Fruit fly (Drosophila melanogaster) whole organism, embryonic: ENCODE results near the gene anox.
A peak's percentile ranks its signal among the peaks of the same experiment; 100 is the strongest.

Experiments used
- CG10565 ChIP-seq: fragments of 200-800 bp; sonication (Bioruptor generic); optimal IDR thresholded peaks from 3 replicates; lab custom pipeline; 2016; ENCODE audit warnings: missing biosample characterization, mild to moderate bottlenecking, missing genetic modification characterization
- CG10959 ChIP-seq: fragments of 200-800 bp; sonication (Bioruptor generic); IDR thresholded peaks from 2 replicates; pipeline ENCODE4 v1.3.6; 2022; ENCODE audit warnings: missing biosample characterization, missing genetic modification characterization
- CG11085 ChIP-seq: fragments of 200-800 bp; sonication (Bioruptor generic); IDR thresholded peaks from 2 replicates; pipeline ENCODE4 v1.3.6; 2022; ENCODE audit warnings: missing biosample characterization, missing genetic modification characterization
- CG11504 ChIP-seq: fragments of 200-800 bp; sonication (Bioruptor generic); optimal IDR thresholded peaks from 3 replicates; lab custom pipeline; 2019; ENCODE audit warnings: missing biosample characterization, mild to moderate bottlenecking, missing genetic modification characterization, moderate library complexity
- CG12071 ChIP-seq: fragments of 200-800 bp; sonication (Bioruptor generic); optimal IDR thresholded peaks from 3 replicates; lab custom pipeline; 2018; ENCODE audit warnings: missing biosample characterization, mild to moderate bottlenecking, missing genetic modification characterization
- CG13775 ChIP-seq: fragments of 200-800 bp; sonication (Bioruptor generic); optimal IDR thresholded peaks from 3 replicates; lab custom pipeline; 2017; ENCODE audit warnings: missing biosample characterization, mild to moderate bottlenecking, missing genetic modification characterization
- CG14014 ChIP-seq: fragments of 200-800 bp; sonication (Bioruptor generic); IDR thresholded peaks from 2 replicates; pipeline ENCODE4 v1.3.6; 2022; ENCODE audit warnings: missing biosample characterization, missing genetic modification characterization
- CG14710 ChIP-seq: fragments of 200-800 bp; sonication (Bioruptor generic); optimal IDR thresholded peaks from 3 replicates; lab custom pipeline; 2019; ENCODE audit warnings: missing biosample characterization, mild to moderate bottlenecking, missing genetic modification characterization, moderate library complexity
- CG14860 ChIP-seq: fragments of 200-800 bp; sonication (Bioruptor generic); IDR thresholded peaks from 3 replicates; pipeline ENCODE4 v1.3.6; 2022; ENCODE audit warnings: missing biosample characterization, missing genetic modification characterization; ENCODE audit not compliant: partially characterized antibody
- CG14965 ChIP-seq: fragments of 200-800 bp; sonication (Bioruptor generic); optimal IDR thresholded peaks from 2 replicates; lab custom pipeline; 2016; ENCODE audit warnings: missing biosample characterization, missing genetic modification characterization, borderline replicate concordance
- CG1529 ChIP-seq: fragments of 200-800 bp; sonication (Bioruptor generic); optimal IDR thresholded peaks from 3 replicates; lab custom pipeline; 2018; ENCODE audit warnings: missing biosample characterization, missing genetic modification characterization
- CG1602 ChIP-seq: fragments of 200-800 bp; sonication (Bioruptor generic); optimal IDR thresholded peaks from 3 replicates; lab custom pipeline; 2016; ENCODE audit warnings: missing biosample characterization, missing genetic modification characterization
- CG16779 ChIP-seq: fragments of 200-800 bp; sonication (Bioruptor generic); IDR thresholded peaks from 2 replicates; pipeline ENCODE4 v1.3.6; 2022; ENCODE audit warnings: missing biosample characterization, missing genetic modification characterization
- CG17328 ChIP-seq: fragments of 200-800 bp; sonication (Bioruptor generic); IDR thresholded peaks from 2 replicates; pipeline ENCODE4 v1.3.6; 2022; ENCODE audit warnings: missing biosample characterization, missing genetic modification characterization
- CG17829 ChIP-seq: fragments of 200-800 bp; optimal IDR thresholded peaks from 2 replicates; lab custom pipeline; 2019; ENCODE audit warnings: missing biosample characterization, mild to moderate bottlenecking, missing genetic modification characterization, moderate library complexity
- CG2875 ChIP-seq: fragments of 200-800 bp; sonication (Bioruptor generic); optimal IDR thresholded peaks from 2 replicates; lab custom pipeline; 2017; ENCODE audit warnings: missing biosample characterization, mild to moderate bottlenecking, missing genetic modification characterization, missing genetic modification reagents
- CG33557 ChIP-seq: fragments of 200-800 bp; sonication (Bioruptor generic); optimal IDR thresholded peaks from 2 replicates; lab custom pipeline; 2019; ENCODE audit warnings: missing biosample characterization, mild to moderate bottlenecking, missing genetic modification characterization, moderate library complexity
- CG34376 ChIP-seq: fragments of 200-800 bp; sonication (Bioruptor generic); optimal IDR thresholded peaks from 2 replicates; lab custom pipeline; 2018; ENCODE audit warnings: missing biosample characterization, mild to moderate bottlenecking, missing genetic modification characterization
- CG3847 ChIP-seq: fragments of 200-800 bp; sonication (Bioruptor generic); IDR thresholded peaks from 2 replicates; pipeline ENCODE4 v1.3.6; 2022; ENCODE audit warnings: missing biosample characterization, missing genetic modification characterization
- CG4328 ChIP-seq: fragments of 200-800 bp; sonication (Bioruptor generic); optimal IDR thresholded peaks from 3 replicates; lab custom pipeline; 2017; ENCODE audit warnings: missing biosample characterization, missing genetic modification reagents, missing genetic modification characterization
- CG6254 ChIP-seq: fragments of 200-800 bp; sonication (Bioruptor generic); optimal IDR thresholded peaks from 3 replicates; lab custom pipeline; 2017; ENCODE audit warnings: mild to moderate bottlenecking, missing biosample characterization, missing genetic modification reagents, missing genetic modification characterization
- CG6683 ChIP-seq: fragments of 200-800 bp; sonication (Bioruptor generic); optimal IDR thresholded peaks from 2 replicates; lab custom pipeline; 2017; ENCODE audit warnings: missing biosample characterization, mild to moderate bottlenecking, missing genetic modification characterization, missing genetic modification reagents
- CG7987 ChIP-seq: fragments of 200-800 bp; sonication (Bioruptor generic); optimal IDR thresholded peaks from 2 replicates; lab custom pipeline; 2018; ENCODE audit warnings: missing biosample characterization, mild to moderate bottlenecking, missing genetic modification characterization, moderate library complexity
- CG8478 ChIP-seq: fragments of >200 bp; optimal IDR thresholded peaks from 2 replicates; lab custom pipeline; 2018
- CHES-1-like ChIP-seq: fragments of 200-800 bp; sonication (Bioruptor generic); optimal IDR thresholded peaks from 2 replicates; lab custom pipeline; 2016; ENCODE audit warnings: missing biosample characterization, missing genetic modification characterization
- CoRest ChIP-seq: fragments of 200-800 bp; sonication (Bioruptor generic); optimal IDR thresholded peaks from 3 replicates; lab custom pipeline; 2018; ENCODE audit warnings: missing biosample characterization, mild to moderate bottlenecking, missing genetic modification characterization, moderate library complexity
- ERR ChIP-seq: fragments of 200-800 bp; sonication (Bioruptor generic); optimal IDR thresholded peaks from 2 replicates; lab custom pipeline; 2016; ENCODE audit warnings: missing biosample characterization, missing genetic modification characterization
- Elba2 ChIP-seq: fragments of 200-800 bp; sonication (Bioruptor generic); optimal IDR thresholded peaks from 3 replicates; lab custom pipeline; 2016; ENCODE audit warnings: missing biosample characterization, missing genetic modification characterization
- Gsc ChIP-seq: fragments of 200-800 bp; sonication (Bioruptor generic); IDR thresholded peaks from 2 replicates; pipeline ENCODE4 v1.3.6; 2022; ENCODE audit warnings: missing biosample characterization, missing genetic modification characterization
- HLH54F ChIP-seq: fragments of 200-800 bp; sonication (Bioruptor generic); optimal IDR thresholded peaks from 3 replicates; lab custom pipeline; 2016; ENCODE audit warnings: missing biosample characterization, missing genetic modification characterization
- Hsf ChIP-seq: fragments of 200-800 bp; sonication (Bioruptor generic); optimal IDR thresholded peaks from 3 replicates; lab custom pipeline; 2016; ENCODE audit warnings: missing biosample characterization, missing genetic modification characterization
- MBD-R2 ChIP-seq: fragments of 200-800 bp; sonication (Bioruptor generic); IDR thresholded peaks from 2 replicates; pipeline ENCODE4 v1.3.6; 2022; ENCODE audit warnings: missing biosample characterization, missing genetic modification characterization
- Poxn ChIP-seq: fragments of 200-800 bp; sonication (Bioruptor generic); IDR thresholded peaks from 2 replicates; pipeline ENCODE4 v1.3.6; 2022; ENCODE audit warnings: missing biosample characterization, missing genetic modification characterization
- Ptx1 ChIP-seq: fragments of 200-800 bp; sonication (Bioruptor generic); IDR thresholded peaks from 2 replicates; pipeline ENCODE4 v1.3.6; 2022; ENCODE audit warnings: missing biosample characterization, missing genetic modification characterization
- aop ChIP-seq: fragments of 200-800 bp; sonication (Bioruptor generic); IDR thresholded peaks from 2 replicates; pipeline ENCODE4 v1.3.6; 2022; ENCODE audit warnings: missing biosample characterization, missing genetic modification characterization
- az2 ChIP-seq: fragments of 200-800 bp; sonication (Bioruptor generic); optimal IDR thresholded peaks from 3 replicates; lab custom pipeline; 2016; ENCODE audit warnings: missing biosample characterization, missing genetic modification characterization
- bowl ChIP-seq: fragments of 200-800 bp; sonication (Bioruptor generic); IDR thresholded peaks from 2 replicates; pipeline ENCODE4 v1.3.6; 2022; ENCODE audit warnings: missing biosample characterization, missing genetic modification characterization
- disco-r ChIP-seq: fragments of 200-800 bp; sonication (Bioruptor generic); optimal IDR thresholded peaks from 2 replicates; lab custom pipeline; 2016; ENCODE audit warnings: missing biosample characterization, missing genetic modification characterization
- eyg ChIP-seq: fragments of 200-800 bp; sonication (Bioruptor generic); optimal IDR thresholded peaks from 3 replicates; lab custom pipeline; 2016; ENCODE audit warnings: missing biosample characterization, missing genetic modification characterization
- ftz-f1 ChIP-seq: fragments of 200-800 bp; sonication (Bioruptor generic); optimal IDR thresholded peaks from 2 replicates; lab custom pipeline; 2016; ENCODE audit warnings: missing biosample characterization, missing genetic modification characterization
- hth ChIP-seq: fragments of >200 bp; optimal IDR thresholded peaks from 2 replicates; lab custom pipeline; 2017; ENCODE audit warnings: inconsistent platforms
- lab ChIP-seq: fragments of 200-800 bp; sonication (Bioruptor generic); optimal IDR thresholded peaks from 3 replicates; lab custom pipeline; 2017; ENCODE audit warnings: missing biosample characterization, missing genetic modification characterization, mild to moderate bottlenecking, moderate library complexity, missing genetic modification reagents
- lbe ChIP-seq: fragments of 200-800 bp; sonication (Bioruptor generic); optimal IDR thresholded peaks from 2 replicates; lab custom pipeline; 2016; ENCODE audit warnings: missing biosample characterization, mild to moderate bottlenecking, missing genetic modification characterization
- nerfin-1 ChIP-seq: fragments of 200-800 bp; sonication (Bioruptor generic); optimal IDR thresholded peaks from 3 replicates; lab custom pipeline; 2019; ENCODE audit warnings: missing biosample characterization, mild to moderate bottlenecking, missing genetic modification characterization, moderate library complexity
- otp ChIP-seq: fragments of 200-800 bp; sonication (Bioruptor generic); IDR thresholded peaks from 3 replicates; pipeline ENCODE4, ENCODE4 v1.3.6; 2022; ENCODE audit warnings: missing biosample characterization, missing genetic modification characterization
- pros ChIP-seq: fragments of 200-800 bp; sonication (Bioruptor generic); optimal IDR thresholded peaks from 3 replicates; lab custom pipeline; 2019; ENCODE audit warnings: missing biosample characterization, mild to moderate bottlenecking, missing genetic modification characterization, moderate library complexity
- sisA ChIP-seq: fragments of 200-800 bp; sonication (Bioruptor generic); IDR thresholded peaks from 2 replicates; pipeline ENCODE4 v1.3.6; 2022; ENCODE audit warnings: missing biosample characterization, missing genetic modification characterization
- slp2 ChIP-seq: fragments of 200-800 bp; sonication (Bioruptor generic); optimal IDR thresholded peaks from 2 replicates; lab custom pipeline; 2016; ENCODE audit warnings: missing biosample characterization, missing genetic modification characterization
- sqz ChIP-seq: fragments of 200-800 bp; sonication (Bioruptor generic); optimal IDR thresholded peaks from 3 replicates; lab custom pipeline; 2018; ENCODE audit warnings: missing biosample characterization, mild to moderate bottlenecking, missing genetic modification characterization
- trem ChIP-seq: fragments of 200-800 bp; optimal IDR thresholded peaks from 3 replicates; lab custom pipeline; 2019; ENCODE audit warnings: missing biosample characterization, mild to moderate bottlenecking, missing genetic modification characterization, moderate library complexity
- tup ChIP-seq: fragments of 200-800 bp; sonication (Bioruptor generic); optimal IDR thresholded peaks from 2 replicates; lab custom pipeline; 2016; ENCODE audit warnings: missing biosample characterization, mild to moderate bottlenecking, missing genetic modification characterization, moderate library complexity

The anox gene

DNA sequence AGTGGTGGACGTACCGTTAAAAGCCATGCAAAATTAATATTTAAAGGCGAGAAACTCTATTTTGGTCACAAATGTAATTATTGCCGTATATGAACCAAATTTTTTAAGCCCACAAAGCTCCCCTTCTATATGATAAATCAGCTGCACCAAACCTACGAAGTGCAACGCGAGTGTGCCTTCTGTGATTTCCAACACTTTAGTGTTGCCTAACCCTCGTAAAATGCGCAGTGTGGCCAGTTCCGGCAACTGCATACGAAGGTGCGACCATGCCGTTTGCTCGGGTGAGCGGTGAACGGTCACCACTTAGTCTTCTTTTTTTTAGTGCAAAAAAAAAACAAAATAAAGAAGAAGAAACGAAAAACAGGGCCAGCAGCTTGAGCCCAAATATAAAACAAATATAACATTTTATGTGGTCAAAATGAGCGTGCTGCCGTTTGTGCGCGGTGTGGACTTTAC, 20.4 kb upstream of the anox start, which contains the start of the genes tty and fliI (continued):
- TF ChIP-seq sqz (GFP tag; lab: Kevin White, UChicago) (no peak), sisA (GFP tag; lab: Robert Waterston, UW) (peak; percentile 92), CG4328 (GFP tag; lab: Kevin White, UChicago) (no peak), CG6683 (peak; percentile 30), bowl (GFP tag; lab: Robert Waterston, UW) (peak; percentile 72), CG17328 (GFP tag; lab: Robert Waterston, UW) (peak; percentile 88), otp (GFP tag; lab: Robert Waterston, UW) (peak; percentile 84), CG33557 (no peak), MBD-R2 (GFP tag; lab: Robert Waterston, UW) (peak; percentile 89), CG1529 (GFP tag; lab: Kevin White, UChicago) (peak; percentile 58), ERR (GFP tag; lab: Kevin White, UChicago) (peak; percentile 81), az2 (GFP tag; lab: Kevin White, UChicago) (peak; percentile 80), Poxn (GFP tag; lab: Robert Waterston, UW) (0 out of 2 replicates have a peak, but pooled peaks have one; percentile 42), CHES-1-like (peak; percentile 85), CG8478 (no peak), CG14014 (peak; percentile 83), ftz-f1 (GFP tag; lab: Kevin White, UChicago) (peak; percentile 68), CG3847 (GFP tag; lab: Robert Waterston, UW) (peak; percentile 92), Gsc (GFP tag; lab: Robert Waterston, UW) (peak; percentile 80), CG17829 (tag; lab: Kevin White, UChicago) (peak; percentile 66), CG10565 (GFP tag; lab: Kevin White, UChicago) (peak; percentile 8), CG14965 (GFP tag; lab: Kevin White, UChicago) (no peak), CG16779 (peak; percentile 53; the same call in 1 of the 2 replicates), lbe (GFP tag; lab: Kevin White, UChicago) (peak; percentile 67), CG6254 (GFP tag; lab: Kevin White, UChicago) (peak; percentile 36), CG14860 (no peak), CG34376 (GFP tag; lab: Kevin White, UChicago) (peak; percentile 58), pros (no peak), CG2875 (GFP tag; lab: Kevin White, UChicago) (peak; percentile 43), lab (no peak), nerfin-1 (peak; percentile 24), CG10959 (GFP tag; lab: Robert Waterston, UW) (peak; percentile 77), eyg (GFP tag; lab: Kevin White, UChicago) (peak; percentile 66), CG11504 (tag; lab: Kevin White, UChicago) (no peak), slp2 (peak; percentile 80), tup (GFP tag; lab: Kevin White, UChicago) (peak; percentile 30), hth (lab: Kevin White, UChicago) (no peak), CG14710 (tag; lab: Kevin White, UChicago) (peak; percentile 77), Hsf (GFP tag; lab: Kevin White, UChicago) (peak; percentile 89), trem (peak; percentile 60), CG7987 (peak; percentile 69), CoRest (tag; lab: Kevin White, UChicago) (peak; percentile 80), CG11085 (GFP tag; lab: Robert Waterston, UW) (peak; percentile 83), aop (GFP tag; lab: Robert Waterston, UW) (peak; percentile 60; the same call in 1 of the 2 replicates), disco-r (GFP tag; lab: Kevin White, UChicago) (peak; percentile 74), HLH54F (GFP tag; lab: Kevin White, UChicago) (peak; percentile 86), Elba2 (no peak), CG13775 (GFP tag; lab: Kevin White, UChicago) (peak; percentile 84), CG1602 (GFP tag; lab: Kevin White, UChicago) (peak; percentile 80), Ptx1 (peak; percentile 94), CG12071 (no peak)
